Worm (Caenorhabditis elegans): ENCODE results near the gene rhi-1.
A peak's percentile ranks its signal among the peaks of the same experiment; 100 is the strongest.

Gene rhi-1

ce11 chrX:4549853-4550596, 41.7 kb downstream of the rhi-1 start, which contains the start of gene C07A12.18:
Gene C07A12.18 (minus strand): TSS chrX:4549903.
- TF ChIP-seq cebp-1 (GFP tag; IDR thresholded peaks at IDR 0.05) (peak; percentile 57; the same call in 1 of the 2 replicates), cebp-1 (tag; optimal IDR thresholded peaks at IDR 0.05) (no peak), egl-18 (GFP tag; IDR thresholded peaks at IDR 0.05) (no peak)

ce11 chrX:4550987-4551386, 42.7 kb downstream of the rhi-1 start:
- TF ChIP-seq dox-1 (GFP tag; IDR thresholded peaks at IDR 0.05) (0 out of 2 replicates have a peak, but pooled peaks have one; percentile 19), ztf-25 (GFP tag; IDR thresholded peaks at IDR 0.05) (no peak), madf-3 (GFP tag; IDR thresholded peaks at IDR 0.05) (0 out of 2 replicates have a peak, but pooled peaks have one; percentile 53), K11D2.4 (GFP tag; IDR thresholded peaks at IDR 0.05) (no peak), cebp-1 (GFP tag; IDR thresholded peaks at IDR 0.05) (no peak), cebp-1 (tag; optimal IDR thresholded peaks at IDR 0.05) (peak; percentile 13), zfh-2 (GFP tag; conservative IDR thresholded peaks at IDR 0.05) (peak; percentile 46)

- TF ChIP-seq zfh-2 (GFP tag; conservative IDR thresholded peaks at IDR 0.05) (no peak), lir-1 (GFP tag; conservative IDR thresholded peaks at IDR 0.05) (no peak), hmg-20 (GFP tag; IDR thresholded peaks at IDR 0.05) (no peak), nhr-80 (tag; optimal IDR thresholded peaks at IDR 0.05) (no peak), sdz-38 (tag; optimal IDR thresholded peaks at IDR 0.05) (no peak), ama-1 (optimal IDR thresholded peaks at IDR 0.05) (no peak), ama-1 (GFP tag; optimal IDR thresholded peaks at IDR 0.05) (no peak), gei-17 (GFP tag; optimal IDR thresholded peaks at IDR 0.05) (no peak), egl-18 (GFP tag; IDR thresholded peaks at IDR 0.05) (no peak), T07F8.4 (tag; optimal IDR thresholded peaks at IDR 0.05) (no peak)
Observed at ce11 chrX:4553033-4553432, 44.7 kb downstream of the rhi-1 start.

- no peak for TF ChIP-seq cebp-1 (GFP tag; IDR thresholded peaks at IDR 0.05)
- TF ChIP-seq cebp-1 (tag; optimal IDR thresholded peaks at IDR 0.05), result peak; percentile 39
- TF ChIP-seq rec-8 (tag; optimal IDR thresholded peaks at IDR 0.05), result no peak
Observed at ce11 chrX:4553491-4553890, 45.2 kb downstream of the rhi-1 start.

ce11 chrX:4554385-4554784, 46.1 kb downstream of the rhi-1 start, which contains the start of gene ham-2:
Gene ham-2 (plus strand): TSS chrX:4554685.
- TF ChIP-seq repo-1 (tag; optimal IDR thresholded peaks at IDR 0.05), result no peak
- no peak for TF ChIP-seq K11D2.4 (GFP tag; IDR thresholded peaks at IDR 0.05)
- no peak for TF ChIP-seq atf-7 (tag; optimal IDR thresholded peaks at IDR 0.05)
- TF ChIP-seq F52B5.7 (tag; optimal IDR thresholded peaks at IDR 0.05), result no peak
- no peak for TF ChIP-seq snpc-1.1 (tag; optimal IDR thresholded peaks at IDR 0.05; ENCODE audit: insufficient read depth)
- TF ChIP-seq Y67H2A.10 (GFP tag; conservative IDR thresholded peaks at IDR 0.05), result no peak
- TF ChIP-seq ztf-18 (tag; optimal IDR thresholded peaks at IDR 0.05), result no peak
- TF ChIP-seq ztf-3 (GFP tag; optimal IDR thresholded peaks at IDR 0.05), result no peak
- TF ChIP-seq F39B2.1 (GFP tag; IDR thresholded peaks at IDR 0.05), result no peak
- no peak for TF ChIP-seq B0019.2 (GFP tag; conservative IDR thresholded peaks at IDR 0.05)
- TF ChIP-seq pha-4 (tag; optimal IDR thresholded peaks at IDR 0.05), result no peak
- no peak for TF ChIP-seq athp-1 (tag; optimal IDR thresholded peaks at IDR 0.05)
- no peak for TF ChIP-seq egl-44 (GFP tag; IDR thresholded peaks at IDR 0.05)
- no peak for TF ChIP-seq ztf-6 (GFP tag; IDR thresholded peaks at IDR 0.05)
- no peak for TF ChIP-seq hsf-1 (GFP tag; IDR thresholded peaks at IDR 0.05)
- TF ChIP-seq madf-8 (GFP tag; conservative IDR thresholded peaks at IDR 0.05), result no peak
- TF ChIP-seq rpc-1 (optimal IDR thresholded peaks at IDR 0.05), result no peak
- no peak for TF ChIP-seq rpc-1 (tag; optimal IDR thresholded peaks at IDR 0.05)
- no peak for TF ChIP-seq attf-3 (GFP tag; conservative IDR thresholded peaks at IDR 0.05)
- TF ChIP-seq F55B11.4 (tag; optimal IDR thresholded peaks at IDR 0.05; ENCODE audit: borderline replicate concordance, insufficient read depth), result no peak
- no peak for TF ChIP-seq rec-8 (tag; optimal IDR thresholded peaks at IDR 0.05)
